Worm (Caenorhabditis elegans): ENCODE measurements around the gene M153.5.

DNA sequence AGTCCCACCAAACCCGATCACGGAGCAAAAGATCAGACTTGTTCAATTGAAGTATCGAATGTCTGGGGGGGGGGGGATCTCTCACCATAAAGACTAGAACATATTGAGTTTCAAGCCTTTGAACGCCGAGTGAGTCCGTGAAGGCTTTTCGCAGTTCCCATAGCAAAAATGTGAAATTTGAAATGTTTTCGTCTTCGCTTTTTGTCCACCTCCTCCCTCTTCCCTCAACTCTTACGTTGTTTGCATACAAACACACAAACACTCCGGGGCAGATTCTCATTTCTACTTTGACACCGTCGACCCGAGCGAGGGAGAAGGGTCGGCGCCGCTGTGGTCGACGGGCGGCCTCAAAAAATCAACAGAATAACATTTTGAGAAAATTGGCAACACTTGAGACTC, 35.3 kb downstream of the M153.5 start:
- TF ChIP-seq lsy-2 (tag; optimal IDR thresholded peaks at IDR 0.05) = no peak
- no peak for TF ChIP-seq unc-39 (tag; optimal IDR thresholded peaks at IDR 0.05)
- TF ChIP-seq elt-3 (tag; optimal IDR thresholded peaks at IDR 0.05) = no peak
- no peak for TF ChIP-seq elt-1 (tag; optimal IDR thresholded peaks at IDR 0.05; ENCODE audit: borderline replicate concordance, insufficient read depth)
- TF ChIP-seq nhr-76 (tag; optimal IDR thresholded peaks at IDR 0.05) = no peak
- no peak for TF ChIP-seq unc-62 (GFP tag; optimal IDR thresholded peaks at IDR 0.05)
- no peak for TF ChIP-seq ces-1 (GFP tag; optimal IDR thresholded peaks at IDR 0.05)
- TF ChIP-seq unc-120 (tag; optimal IDR thresholded peaks at IDR 0.05; ENCODE audit: poor library complexity, severe bottlenecking) = no peak
- TF ChIP-seq blmp-1 (tag; optimal IDR thresholded peaks at IDR 0.05) = no peak
- TF ChIP-seq nhr-237 (tag; optimal IDR thresholded peaks at IDR 0.05) = no peak
- TF ChIP-seq mab-5 (tag; optimal IDR thresholded peaks at IDR 0.05) = no peak
- no peak for TF ChIP-seq lin-13 (tag; optimal IDR thresholded peaks at IDR 0.05)
